Fruit fly (Drosophila melanogaster) whole organism, embryonic: ENCODE measurements around the gene CG2608.

ENCODE experiments used
- Aef1 ChIP-seq: fragments of 200-800 bp; sonication (Bioruptor generic); IDR thresholded peaks from 3 replicates; pipeline ENCODE4 v1.3.6; 2022; ENCODE audit warnings: missing biosample characterization, missing genetic modification characterization
- C15 ChIP-seq: fragments of 200-800 bp; sonication (Bioruptor generic); IDR thresholded peaks from 3 replicates; pipeline ENCODE4 v1.3.6; 2022; ENCODE audit warnings: missing biosample characterization, missing genetic modification characterization
- CG10431 ChIP-seq: fragments of 200-800 bp; sonication (Bioruptor generic); optimal IDR thresholded peaks from 3 replicates; lab custom pipeline; 2018; ENCODE audit warnings: missing biosample characterization, mild to moderate bottlenecking, missing genetic modification characterization
- CG12071 ChIP-seq: fragments of 200-800 bp; sonication (Bioruptor generic); optimal IDR thresholded peaks from 3 replicates; lab custom pipeline; 2018; ENCODE audit warnings: missing biosample characterization, mild to moderate bottlenecking, missing genetic modification characterization
- CG13123 ChIP-seq: fragments of 200-800 bp; sonication (Bioruptor generic); optimal IDR thresholded peaks from 2 replicates; lab custom pipeline; 2016; ENCODE audit warnings: missing biosample characterization, missing genetic modification characterization
- CG16863 ChIP-seq: fragments of 200-800 bp; sonication (Bioruptor generic); optimal IDR thresholded peaks from 3 replicates; lab custom pipeline; 2016; ENCODE audit warnings: missing biosample characterization, missing genetic modification characterization
- CG31441 ChIP-seq: fragments of 200-800 bp; sonication (Bioruptor generic); IDR thresholded peaks from 2 replicates; pipeline ENCODE4 v1.3.6; 2022; ENCODE audit warnings: missing biosample characterization, missing genetic modification characterization
- CG34224 ChIP-seq: fragments of 200-800 bp; sonication (Bioruptor generic); IDR thresholded peaks from 3 replicates; pipeline ENCODE4 v1.3.6; 2022; ENCODE audit warnings: missing biosample characterization, missing genetic modification characterization; ENCODE audit not compliant: partially characterized antibody
- CG43689 ChIP-seq: fragments of 200-800 bp; sonication (Bioruptor generic); IDR thresholded peaks from 2 replicates; pipeline ENCODE4 v1.3.6; 2022; ENCODE audit warnings: missing biosample characterization, missing genetic modification characterization
- CG4424 ChIP-seq: fragments of 200-800 bp; sonication (Bioruptor generic); optimal IDR thresholded peaks from 3 replicates; lab custom pipeline; 2016; ENCODE audit warnings: missing biosample characterization, missing genetic modification characterization
- CG6254 ChIP-seq: fragments of 200-800 bp; sonication (Bioruptor generic); optimal IDR thresholded peaks from 3 replicates; lab custom pipeline; 2017; ENCODE audit warnings: mild to moderate bottlenecking, missing biosample characterization, missing genetic modification reagents, missing genetic modification characterization
- CG8089 ChIP-seq: fragments of 200-800 bp; sonication (Bioruptor generic); optimal IDR thresholded peaks from 3 replicates; lab custom pipeline; 2016; ENCODE audit warnings: missing biosample characterization, missing genetic modification characterization
- CG8478 ChIP-seq: fragments of >200 bp; optimal IDR thresholded peaks from 2 replicates; lab custom pipeline; 2018
- CG9797 ChIP-seq: fragments of 200-800 bp; sonication (Bioruptor generic); optimal IDR thresholded peaks from 3 replicates; lab custom pipeline; 2018; ENCODE audit warnings: missing biosample characterization, mild to moderate bottlenecking, missing genetic modification characterization
- Dbx ChIP-seq: fragments of 200-800 bp; sonication (Bioruptor generic); IDR thresholded peaks from 3 replicates; pipeline ENCODE4 v1.3.6; 2022; ENCODE audit warnings: missing biosample characterization, missing genetic modification characterization
- Deaf1 ChIP-seq: fragments of 200-800 bp; optimal IDR thresholded peaks from 3 replicates; lab custom pipeline; 2019; ENCODE audit warnings: missing biosample characterization, mild to moderate bottlenecking, missing genetic modification characterization, moderate library complexity
- Doc2 ChIP-seq: fragments of 200-800 bp; sonication (Bioruptor generic); IDR thresholded peaks from 2 replicates; pipeline ENCODE4 v1.3.6; 2022; ENCODE audit warnings: missing biosample characterization, missing genetic modification characterization
- E2f2 ChIP-seq: fragments of 200-800 bp; sonication (Bioruptor generic); IDR thresholded peaks from 2 replicates; pipeline ENCODE4 v1.3.6; 2022; ENCODE audit warnings: missing biosample characterization, missing genetic modification characterization
- ERR ChIP-seq: fragments of 200-800 bp; sonication (Bioruptor generic); optimal IDR thresholded peaks from 2 replicates; lab custom pipeline; 2016; ENCODE audit warnings: missing biosample characterization, missing genetic modification characterization
- Ets65A ChIP-seq: fragments of 200-800 bp; sonication (Bioruptor generic); peaks from one replicate; lab custom pipeline; 2016; ENCODE audit warnings: missing biosample characterization, missing genetic modification characterization
- HLH4C ChIP-seq: fragments of 200-800 bp; sonication (Bioruptor generic); IDR thresholded peaks from 3 replicates; pipeline ENCODE4 v1.3.6; 2022; ENCODE audit warnings: missing biosample characterization, missing genetic modification characterization; ENCODE audit not compliant: partially characterized antibody
- Hmr ChIP-seq: fragments of 200-800 bp; sonication (Bioruptor generic); optimal IDR thresholded peaks from 3 replicates; lab custom pipeline; 2017; ENCODE audit warnings: mild to moderate bottlenecking, missing biosample characterization, missing genetic modification reagents, missing genetic modification characterization
- Hr78 ChIP-seq, 2 experiments: fragments of 200-800 bp in 1 of 2; fragments of >200 bp in 1 of 2; sonication (Bioruptor generic) in 1 of 2; optimal IDR thresholded peaks; 2 replicates each; lab custom pipeline; 2017 to 2019; ENCODE audit warnings: missing biosample characterization in 2 of 2, missing genetic modification characterization in 2 of 2, mild to moderate bottlenecking in 1 of 2, moderate library complexity in 1 of 2
- Lhr ChIP-seq: fragments of 200-800 bp; sonication (Bioruptor generic); optimal IDR thresholded peaks from 3 replicates; lab custom pipeline; 2017; ENCODE audit warnings: mild to moderate bottlenecking, missing biosample characterization, missing genetic modification reagents, missing genetic modification characterization
- PHDP ChIP-seq: fragments of 200-800 bp; sonication (Bioruptor generic); optimal IDR thresholded peaks from 3 replicates; lab custom pipeline; 2018; ENCODE audit warnings: missing biosample characterization, mild to moderate bottlenecking, missing genetic modification characterization, moderate library complexity
- ash1 ChIP-seq: fragments of 200-800 bp; sonication (Bioruptor generic); optimal IDR thresholded peaks from 2 replicates; lab custom pipeline; 2018; ENCODE audit warnings: missing biosample characterization, mild to moderate bottlenecking, missing genetic modification characterization
- az2 ChIP-seq: fragments of 200-800 bp; sonication (Bioruptor generic); optimal IDR thresholded peaks from 3 replicates; lab custom pipeline; 2016; ENCODE audit warnings: missing biosample characterization, missing genetic modification characterization
- bowl ChIP-seq: fragments of 200-800 bp; sonication (Bioruptor generic); IDR thresholded peaks from 2 replicates; pipeline ENCODE4 v1.3.6; 2022; ENCODE audit warnings: missing biosample characterization, missing genetic modification characterization
- chm ChIP-seq: fragments of 200-800 bp; sonication (Bioruptor generic); IDR thresholded peaks from 2 replicates; pipeline ENCODE4 v1.3.6; 2022; ENCODE audit warnings: missing biosample characterization, missing genetic modification characterization
- corto ChIP-seq: fragments of 200-800 bp; sonication (Bioruptor generic); optimal IDR thresholded peaks from 2 replicates; lab custom pipeline; 2016; ENCODE audit warnings: missing biosample characterization, mild to moderate bottlenecking, missing genetic modification characterization, moderate library complexity
- croc ChIP-seq: fragments of 200-800 bp; sonication (Bioruptor generic); conservative IDR thresholded peaks from 3 replicates; pipeline ENCODE4 v1.3.6; 2022; ENCODE audit warnings: missing biosample characterization, missing genetic modification characterization
- crol ChIP-seq: fragments of 200-800 bp; sonication (Bioruptor generic); IDR thresholded peaks from 2 replicates; pipeline ENCODE4 v1.3.6; 2022; ENCODE audit warnings: missing biosample characterization, missing genetic modification characterization
- crp ChIP-seq, 2 experiments: fragments of 200-800 bp; sonication (Bioruptor generic); optimal IDR thresholded peaks; 2 replicates in 1 of 2; 3 replicates in 1 of 2; lab custom pipeline; 2017; ENCODE audit warnings: missing biosample characterization in 2 of 2, missing genetic modification characterization in 2 of 2, mild to moderate bottlenecking in 1 of 2, moderate library complexity in 1 of 2
- dpn ChIP-seq, 2 experiments: fragments of 200-800 bp; sonication (Bioruptor generic); optimal IDR thresholded peaks; 3 replicates each; lab custom pipeline; 2016; ENCODE audit warnings: missing biosample characterization in 2 of 2, missing genetic modification characterization in 2 of 2
- eve ChIP-seq, 2 experiments: fragments of >200 bp; optimal IDR thresholded peaks; 2 replicates each; lab custom pipeline; 2017; ENCODE audit warnings: missing biosample characterization in 2 of 2, missing genetic modification characterization in 2 of 2
- exex ChIP-seq: fragments of 200-800 bp; sonication (Bioruptor generic); optimal IDR thresholded peaks from 4 replicates; lab custom pipeline; 2018; ENCODE audit warnings: missing biosample characterization, mild to moderate bottlenecking, missing genetic modification characterization, moderate library complexity
- fd64A ChIP-seq: fragments of 200-800 bp; sonication (Bioruptor generic); optimal IDR thresholded peaks from 3 replicates; lab custom pipeline; 2018; ENCODE audit warnings: missing biosample characterization, mild to moderate bottlenecking, missing genetic modification characterization
- luna ChIP-seq: fragments of 200-800 bp; sonication (Bioruptor generic); optimal IDR thresholded peaks from 2 replicates; lab custom pipeline; 2016; ENCODE audit warnings: missing biosample characterization, missing genetic modification characterization
- oc ChIP-seq: fragments of 200-800 bp; sonication (Bioruptor generic); optimal IDR thresholded peaks from 2 replicates; lab custom pipeline; 2018; ENCODE audit warnings: missing biosample characterization, mild to moderate bottlenecking, missing genetic modification characterization, moderate library complexity
- pan ChIP-seq, 4 experiments: fragments of >200 bp in 3 of 4; fragments of 200-800 bp in 1 of 4; sonication (Bioruptor generic) in 1 of 4; optimal IDR thresholded peaks in 3 of 4; IDR thresholded peaks in 1 of 4; 2 replicates each; pipeline versions ENCODE4 v1.3.6 to Lab custom; 2017 to 2022; ENCODE audit warnings: missing biosample characterization in 2 of 4, missing genetic modification characterization in 2 of 4, mixed read lengths in 1 of 4
- psq ChIP-seq: fragments of 200-800 bp; sonication (Bioruptor generic); optimal IDR thresholded peaks from 2 replicates; lab custom pipeline; 2017; ENCODE audit warnings: missing biosample characterization, missing genetic modification characterization
- ro ChIP-seq: fragments of 200-800 bp; sonication (Bioruptor generic); IDR thresholded peaks from 2 replicates; pipeline ENCODE4 v1.3.6; 2022; ENCODE audit warnings: missing biosample characterization, missing genetic modification characterization
- run ChIP-seq: fragments of 200-800 bp; sonication (Bioruptor generic); optimal IDR thresholded peaks from 3 replicates; lab custom pipeline; 2018; ENCODE audit warnings: missing biosample characterization, mild to moderate bottlenecking, missing genetic modification characterization
- seq ChIP-seq: fragments of 200-800 bp; sonication (Bioruptor generic); IDR thresholded peaks from 2 replicates; pipeline ENCODE4 v1.3.6; 2022; ENCODE audit warnings: missing biosample characterization, missing genetic modification characterization
- slp2 ChIP-seq: fragments of 200-800 bp; sonication (Bioruptor generic); optimal IDR thresholded peaks from 2 replicates; lab custom pipeline; 2016; ENCODE audit warnings: missing biosample characterization, missing genetic modification characterization
- so ChIP-seq: fragments of 200-800 bp; sonication (Bioruptor generic); IDR thresholded peaks from 3 replicates; pipeline ENCODE4 v1.3.6; 2022; ENCODE audit warnings: missing biosample characterization, missing genetic modification characterization
- tgo ChIP-seq: fragments of 200-800 bp; sonication (Bioruptor generic); IDR thresholded peaks from 3 replicates; pipeline ENCODE4 v1.3.6; 2022; ENCODE audit warnings: missing biosample characterization, missing genetic modification characterization
- tin ChIP-seq: fragments of 200-800 bp; sonication (Bioruptor generic); optimal IDR thresholded peaks from 3 replicates; lab custom pipeline; 2016; ENCODE audit warnings: missing biosample characterization, missing genetic modification characterization
- unc-4 ChIP-seq: fragments of 200-800 bp; sonication (Bioruptor generic); IDR thresholded peaks from 2 replicates; pipeline ENCODE4 v1.3.6; 2022; ENCODE audit warnings: missing biosample characterization, missing genetic modification characterization; ENCODE audit not compliant: partially characterized antibody
- wdn ChIP-seq: fragments of 200-800 bp; sonication (Bioruptor generic); IDR thresholded peaks from 2 replicates; pipeline ENCODE4 v1.3.6; 2022; ENCODE audit warnings: missing biosample characterization, missing genetic modification characterization
- zf30C ChIP-seq: fragments of 200-800 bp; sonication (Bioruptor generic); optimal IDR thresholded peaks from 3 replicates; lab custom pipeline; 2018; ENCODE audit warnings: missing biosample characterization, mild to moderate bottlenecking, missing genetic modification characterization
- zfh2 ChIP-seq: fragments of 200-800 bp; sonication (Bioruptor generic); optimal IDR thresholded peaks from 2 replicates; lab custom pipeline; 2016; ENCODE audit warnings: missing biosample characterization, missing genetic modification characterization

CG2608 gene

DNA sequence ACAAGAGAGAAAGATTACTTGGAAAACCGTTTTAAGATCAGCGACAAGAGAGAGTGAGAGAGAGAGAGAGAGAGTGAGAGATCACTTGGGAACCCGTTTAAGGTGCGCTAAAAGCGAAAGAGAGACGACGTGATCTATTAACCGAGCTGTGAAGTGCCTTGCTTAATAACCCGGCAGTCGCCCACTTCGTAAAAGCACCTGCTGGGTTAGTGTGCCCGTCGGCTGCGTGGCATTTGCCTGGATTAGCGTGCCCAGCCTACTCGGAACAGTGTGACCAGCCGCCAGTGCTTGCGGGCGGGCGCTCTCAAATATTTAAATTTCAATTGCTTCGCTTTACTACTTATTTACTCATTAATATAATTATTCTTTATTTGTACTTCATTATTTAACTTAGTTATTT lies 7.2 kb upstream of the CG2608 start (continued):
- TF ChIP-seq ERR (GFP tag; lab: Kevin White, UChicago) (no peak), Deaf1 (peak; percentile 77), CG16863 (GFP tag; lab: Kevin White, UChicago) (no peak), CG4424 (no peak), Lhr (GFP tag; lab: Kevin White, UChicago) (peak; percentile 98), Dbx (GFP tag; lab: Robert Waterston, UW) (no peak), CG6254 (GFP tag; lab: Kevin White, UChicago) (peak; percentile 9), zfh2 (GFP tag; lab: Kevin White, UChicago) (no peak), CG8478 (lab: Kevin White, UChicago) (no peak), slp2 (GFP tag; lab: Kevin White, UChicago) (no peak), ro (GFP tag; lab: Robert Waterston, UW) (no peak), fd64A (GFP tag; lab: Kevin White, UChicago) (no peak), Aef1 (no peak), Ets65A (GFP tag; lab: Kevin White, UChicago) (peak; percentile 72), Hmr (GFP tag; lab: Kevin White, UChicago) (peak; percentile 76), unc-4 (peak; percentile 32; the same call in 1 of the 2 replicates), corto (GFP tag; lab: Kevin White, UChicago) (no peak), psq (GFP tag; lab: Kevin White, UChicago) (no peak), chm (GFP tag; lab: Robert Waterston, UW) (no peak), HLH4C (GFP tag; lab: Robert Waterston, UW) (no peak), CG12071 (GFP tag; lab: Kevin White, UChicago) (no peak), CG31441 (GFP tag; lab: Robert Waterston, UW) (peak; percentile 29; the same call in 1 of the 2 replicates), ash1 (GFP tag; lab: Kevin White, UChicago) (no peak), tgo (GFP tag; lab: Robert Waterston, UW) (no peak), PHDP (tag; lab: Kevin White, UChicago) (no peak), tin (GFP tag; lab: Kevin White, UChicago) (no peak), C15 (GFP tag; lab: Robert Waterston, UW) (no peak), Doc2 (no peak), croc (GFP tag; lab: Robert Waterston, UW) (no peak), crol (GFP tag; lab: Robert Waterston, UW) (no peak), CG34224 (GFP tag; lab: Robert Waterston, UW) (peak; percentile 45; the same call in 1 of the 3 replicates), luna (no peak), E2f2 (GFP tag; lab: Robert Waterston, UW) (peak; percentile 99), CG10431 (GFP tag; lab: Kevin White, UChicago) (no peak), wdn (GFP tag; lab: Robert Waterston, UW) (no peak), az2 (no peak), Hr78 (GFP tag; optimal IDR thresholded peaks at IDR 0.05; lab: Kevin White, UChicago) (no peak), zf30C (GFP tag; lab: Kevin White, UChicago) (no peak), dpn (GFP tag; optimal IDR thresholded peaks at IDR 0.05; lab: Kevin White, UChicago) (no peak), run (tag; lab: Kevin White, UChicago) (no peak), oc (tag; lab: Kevin White, UChicago) (no peak), CG9797 (GFP tag; lab: Kevin White, UChicago) (peak; percentile 95), bowl (GFP tag; lab: Robert Waterston, UW) (no peak), CG43689 (GFP tag; lab: Robert Waterston, UW) (no peak), eve (GFP tag; optimal IDR thresholded peaks at IDR 0.05; lab: Kevin White, UChicago) (no peak), so (GFP tag; lab: Robert Waterston, UW) (no peak), CG8089 (GFP tag; lab: Kevin White, UChicago) (no peak), exex (tag; lab: Kevin White, UChicago) (no peak), crp (GFP tag; optimal IDR thresholded peaks at IDR 0.05; lab: Kevin White, UChicago) (peak in 1 of 2 experiments; percentile 52), seq (GFP tag; lab: Robert Waterston, UW) (no peak), pan (optimal IDR thresholded peaks at IDR 0.05; lab: Kevin White, UChicago) (no peak), pan (GFP tag; optimal IDR thresholded peaks at IDR 0.05 in 1 of 2, IDR thresholded peaks at IDR 0.05 in 1 of 2) (no peak), CG13123 (GFP tag; lab: Kevin White, UChicago) (no peak)
